Worm (Caenorhabditis elegans) whole organism, L4 larva: Measurements from ENCODE around the gene Y22D7AL.16.

ENCODE experiments used
- D1046.2 ChIP-seq: fragments of 200-800 bp; sonication (Bioruptor generic); IDR thresholded peaks from 2 replicates; pipeline ENCODE4 v1.3.6; 2022; ENCODE audit warnings: missing genetic modification characterization, missing compliant biosample characterization
- F10B5.3 ChIP-seq: sonication (generic microtip); optimal IDR thresholded peaks from 2 replicates; lab custom pipeline; 2016; ENCODE audit warnings: mild to moderate bottlenecking, missing genetic modification characterization, missing compliant biosample characterization
- F44E2.7 ChIP-seq: fragments of 200-800 bp; sonication (Bioruptor generic); IDR thresholded peaks from 2 replicates; pipeline ENCODE4 v2.1.2; 2022; ENCODE audit warnings: missing genetic modification characterization, missing compliant biosample characterization
- R02D3.7 ChIP-seq: fragments of 150-350 bp; sonication (generic microtip); optimal IDR thresholded peaks from 3 replicates; lab custom pipeline; 2014; ENCODE audit warnings: missing biosample characterization, missing genetic modification characterization
- T20F7.1 ChIP-seq: fragments of 200-800 bp; sonication (Bioruptor generic); optimal IDR thresholded peaks from 2 replicates; lab custom pipeline; 2018; ENCODE audit warnings: mild to moderate bottlenecking, missing genetic modification characterization, missing compliant biosample characterization
- T26A8.4 ChIP-seq: fragments of 200-800 bp; sonication (Bioruptor generic); IDR thresholded peaks from 2 replicates; pipeline ENCODE4 v1.3.6; 2022; ENCODE audit warnings: missing genetic modification characterization, missing compliant biosample characterization
- Y105C5A.15 ChIP-seq: fragments of 200-800 bp; sonication (Bioruptor generic); IDR thresholded peaks from 2 replicates; pipeline ENCODE4 v1.3.6; 2022; ENCODE audit warnings: missing genetic modification characterization, missing compliant biosample characterization
- Y48G9A.11 ChIP-seq: fragments of 200-800 bp; sonication (Bioruptor generic); IDR thresholded peaks from 2 replicates; pipeline ENCODE4 v1.3.6; 2022; ENCODE audit warnings: missing genetic modification reagents, missing genetic modification characterization, missing compliant biosample characterization
- ZK546.5 ChIP-seq, 2 experiments: sonication (generic microtip); optimal IDR thresholded peaks; 2 replicates each; lab custom pipeline; 2017; ENCODE audit warnings: missing biosample characterization in 2 of 2, missing genetic modification characterization in 2 of 2
- aha-1 ChIP-seq: fragments of 150-350 bp; peaks from one replicate; lab custom pipeline; 2014; ENCODE audit warnings: missing biosample characterization, missing genetic modification characterization
- aly-2 ChIP-seq: sonication (generic microtip); optimal IDR thresholded peaks from 2 replicates; lab custom pipeline; 2018; ENCODE audit warnings: missing biosample characterization, missing genetic modification characterization
- ama-1 ChIP-seq: fragments of 150-350 bp; optimal IDR thresholded peaks from 2 replicates; lab custom pipeline; 2014; ENCODE audit warnings: inconsistent platforms, mixed read lengths
- daf-12 ChIP-seq: fragments of 150-350 bp; optimal IDR thresholded peaks from 2 replicates; lab custom pipeline; 2014; ENCODE audit warnings: missing biosample characterization, missing genetic modification reagents, missing genetic modification characterization
- daf-16 ChIP-seq, 3 experiments: sonication (generic microtip); optimal IDR thresholded peaks; 2 replicates each; lab custom pipeline; 2016 to 2017; ENCODE audit warnings: missing genetic modification characterization in 3 of 3, missing genetic modification reagents in 3 of 3, mild to moderate bottlenecking in 2 of 3, missing compliant biosample characterization in 2 of 3, missing biosample characterization in 1 of 3, moderate library complexity in 1 of 3
- dmd-6 ChIP-seq: fragments of 200-800 bp; sonication (Bioruptor generic); IDR thresholded peaks from 2 replicates; pipeline ENCODE4 v1.3.6; 2022; ENCODE audit warnings: missing genetic modification reagents, missing genetic modification characterization, missing compliant biosample characterization
- dmd-8 ChIP-seq: fragments of 200-800 bp; sonication (Bioruptor generic); IDR thresholded peaks from 2 replicates; pipeline ENCODE4 v1.3.6; 2022; ENCODE audit warnings: missing genetic modification characterization, missing compliant biosample characterization
- duxl-1 ChIP-seq: sonication (generic microtip); optimal IDR thresholded peaks from 2 replicates; lab custom pipeline; 2016; ENCODE audit warnings: mild to moderate bottlenecking, missing genetic modification characterization, moderate library complexity, missing compliant biosample characterization; ENCODE audit not compliant: poor library complexity
- egl-27 ChIP-seq: sonication (generic microtip); optimal IDR thresholded peaks from 3 replicates; lab custom pipeline; 2017; ENCODE audit warnings: missing biosample characterization, missing genetic modification reagents, missing genetic modification characterization
- gei-8 ChIP-seq: fragments of 200-800 bp; sonication (Bioruptor generic); optimal IDR thresholded peaks from 2 replicates; lab custom pipeline; 2018; ENCODE audit warnings: mild to moderate bottlenecking, missing genetic modification characterization, missing compliant biosample characterization
- jun-1 ChIP-seq: fragments of 150-350 bp; optimal IDR thresholded peaks from 2 replicates; lab custom pipeline; 2014; ENCODE audit warnings: missing biosample characterization, missing genetic modification reagents, missing genetic modification characterization
- lin-13 ChIP-seq: fragments of 150-350 bp; optimal IDR thresholded peaks from 2 replicates; lab custom pipeline; 2014; ENCODE audit warnings: missing biosample characterization, missing genetic modification reagents, missing genetic modification characterization
- lin-39 ChIP-seq: fragments of 150-350 bp; optimal IDR thresholded peaks from 2 replicates; lab custom pipeline; 2014; ENCODE audit warnings: missing biosample characterization, missing genetic modification reagents, missing genetic modification characterization
- lsy-2 ChIP-seq, 2 experiments: fragments of 150-350 bp in 1 of 2; sonication (generic microtip) in 1 of 2; optimal IDR thresholded peaks; 2 replicates each; lab custom pipeline; 2014 to 2017; ENCODE audit warnings: missing biosample characterization in 2 of 2, missing genetic modification characterization in 2 of 2
- madf-5 ChIP-seq, 2 experiments: fragments of 200-800 bp; sonication (Bioruptor generic); IDR thresholded peaks; 2 replicates each; pipeline ENCODE4 v1.3.6; 2022; ENCODE audit warnings: missing compliant biosample characterization in 2 of 2, missing genetic modification characterization in 2 of 2
- mes-2 ChIP-seq: sonication (generic microtip); optimal IDR thresholded peaks from 2 replicates; lab custom pipeline; 2016; ENCODE audit warnings: missing genotype, mild to moderate bottlenecking, missing genetic modification characterization, missing compliant biosample characterization; ENCODE audit not compliant: poor library complexity, severe bottlenecking
- mxl-3 ChIP-seq: fragments of 200-800 bp; sonication (Bioruptor generic); optimal IDR thresholded peaks from 2 replicates; lab custom pipeline; 2018; ENCODE audit warnings: mild to moderate bottlenecking, missing genetic modification characterization, missing compliant biosample characterization
- nhr-10 ChIP-seq: fragments of 150-350 bp; optimal IDR thresholded peaks from 2 replicates; lab custom pipeline; 2014; ENCODE audit warnings: missing biosample characterization, missing genetic modification characterization
- nhr-237 ChIP-seq: sonication (generic microtip); optimal IDR thresholded peaks from 2 replicates; lab custom pipeline; 2017; ENCODE audit warnings: missing biosample characterization, missing genetic modification characterization
- nhr-25 ChIP-seq: sonication (generic microtip); optimal IDR thresholded peaks from 2 replicates; lab custom pipeline; 2017; ENCODE audit warnings: missing genetic modification characterization, mild to moderate bottlenecking, missing compliant biosample characterization, antibody characterized with exemption, moderate library complexity, borderline replicate concordance; ENCODE audit not compliant: insufficient read depth
- nhr-41 ChIP-seq: fragments of 200-800 bp; sonication (Bioruptor generic); IDR thresholded peaks from 2 replicates; pipeline ENCODE4 v1.3.6; 2022; ENCODE audit warnings: missing genetic modification reagents, missing genetic modification characterization, missing compliant biosample characterization
- nhr-42 ChIP-seq: fragments of 200-800 bp; sonication (Bioruptor generic); IDR thresholded peaks from 2 replicates; pipeline ENCODE4 v1.3.6; 2022; ENCODE audit warnings: missing genetic modification characterization, missing compliant biosample characterization
- nhr-76 ChIP-seq: fragments of 150-350 bp; optimal IDR thresholded peaks from 2 replicates; lab custom pipeline; 2014; ENCODE audit warnings: missing biosample characterization, missing genetic modification characterization
- php-3 ChIP-seq: fragments of 200-800 bp; sonication (Bioruptor generic); IDR thresholded peaks from 2 replicates; pipeline ENCODE4 v1.3.6; 2022; ENCODE audit warnings: missing genetic modification reagents, missing genetic modification characterization, missing compliant biosample characterization
- rbr-2 ChIP-seq: sonication (generic microtip); optimal IDR thresholded peaks from 2 replicates; lab custom pipeline; 2016; ENCODE audit warnings: missing genotype, missing genetic modification characterization, missing compliant biosample characterization
- saeg-2 ChIP-seq: fragments of 200-800 bp; sonication (Bioruptor generic); IDR thresholded peaks from 2 replicates; pipeline ENCODE4 v1.3.6; 2022; ENCODE audit warnings: missing genetic modification reagents, missing genetic modification characterization, missing compliant biosample characterization
- set-16 ChIP-seq: fragments of 200-800 bp; sonication (Bioruptor generic); IDR thresholded peaks from 2 replicates; pipeline ENCODE4 v1.3.6; 2022; ENCODE audit warnings: missing genetic modification reagents, missing genetic modification characterization, missing compliant biosample characterization
- skn-1 ChIP-seq: fragments of 150-350 bp; optimal IDR thresholded peaks from 2 replicates; lab custom pipeline; 2014; ENCODE audit warnings: missing biosample characterization, missing genetic modification characterization
- snpc-1.2 ChIP-seq: fragments of 200-800 bp; sonication (Bioruptor generic); IDR thresholded peaks from 2 replicates; pipeline ENCODE4 v1.3.6; 2022; ENCODE audit warnings: missing genetic modification reagents, missing genetic modification characterization, missing compliant biosample characterization
- spr-1 ChIP-seq: sonication (generic microtip); optimal IDR thresholded peaks from 2 replicates; lab custom pipeline; 2016; ENCODE audit warnings: mild to moderate bottlenecking, missing genetic modification characterization, missing compliant biosample characterization
- tag-97 ChIP-seq: fragments of 200-800 bp; sonication (Bioruptor generic); IDR thresholded peaks from 2 replicates; pipeline ENCODE4 v1.3.6; 2022; ENCODE audit warnings: missing genetic modification characterization, missing compliant biosample characterization
- unc-130 ChIP-seq: sonication (generic microtip); optimal IDR thresholded peaks from 2 replicates; lab custom pipeline; 2016; ENCODE audit warnings: missing genetic modification reagents, missing genetic modification characterization, missing compliant biosample characterization
- unc-39 ChIP-seq: sonication (generic microtip); optimal IDR thresholded peaks from 2 replicates; lab custom pipeline; 2017; ENCODE audit warnings: missing biosample characterization, missing genetic modification characterization
- vab-7 ChIP-seq: fragments of 200-800 bp; sonication (Bioruptor generic); IDR thresholded peaks from 2 replicates; pipeline ENCODE4 v1.3.6; 2022; ENCODE audit warnings: missing genetic modification reagents, missing genetic modification characterization, missing compliant biosample characterization
- zag-1 ChIP-seq: fragments of 150-350 bp; optimal IDR thresholded peaks from 2 replicates; lab custom pipeline; 2014; ENCODE audit warnings: missing biosample characterization, missing genetic modification characterization
- zfp-2 ChIP-seq: sonication (generic microtip); optimal IDR thresholded peaks from 2 replicates; lab custom pipeline; 2016; ENCODE audit warnings: mild to moderate bottlenecking, missing genetic modification characterization, missing compliant biosample characterization

Gene Y22D7AL.16

ce11 chrIII:1618915-1619314, 46.1 kb downstream of the Y22D7AL.16 start, which contains the start of gene Y22D7AL.10 (continued):
- peak; percentile 95 for TF ChIP-seq vab-7 (GFP tag; lab: Robert Waterston, UW)
- peak; percentile 97 for TF ChIP-seq unc-130 (GFP tag; lab: Kevin White, UChicago)
- no peak for TF ChIP-seq unc-39
- TF ChIP-seq mxl-3 (GFP tag; lab: Kevin White, UChicago) = peak; percentile 72
- TF ChIP-seq php-3 (GFP tag; lab: Robert Waterston, UW) = peak; percentile 98
- peak; percentile 11 for TF ChIP-seq skn-1 (tag; lab: Kevin White, UChicago)
- TF ChIP-seq gei-8 (GFP tag; lab: Kevin White, UChicago) = peak; percentile 81
- peak; percentile 92 to 97 for TF ChIP-seq lsy-2 (tag; optimal IDR thresholded peaks at IDR 0.05; lab: Kevin White, UChicago)
- peak; percentile 46 for TF ChIP-seq nhr-76 (tag; lab: Kevin White, UChicago)
- peak; percentile 93 for TF ChIP-seq nhr-10 (tag; lab: Kevin White, UChicago)

- peak; percentile 73 for TF ChIP-seq aha-1 (tag; lab: Kevin White, UChicago)
- TF ChIP-seq php-3 (GFP tag; lab: Robert Waterston, UW) = no peak
- no peak for TF ChIP-seq unc-130 (GFP tag; lab: Kevin White, UChicago)
- TF ChIP-seq rbr-2 = no peak
- TF ChIP-seq madf-5 (GFP tag; IDR thresholded peaks at IDR 0.05; lab: Robert Waterston, UW) = no peak
- 0 out of 2 replicates have a peak, but pooled peaks have one; percentile 15 for TF ChIP-seq T26A8.4 (GFP tag; lab: Robert Waterston, UW)
Observed at ce11 chrIII:1618312-1618711, 46.7 kb downstream of the Y22D7AL.16 start.

- peak; percentile 52 for TF ChIP-seq T26A8.4 (GFP tag; lab: Robert Waterston, UW)
- TF ChIP-seq nhr-237 = no peak
- TF ChIP-seq Y105C5A.15 (GFP tag; lab: Robert Waterston, UW) = peak; percentile 69; the same call in 1 of the 2 replicates
- no peak for TF ChIP-seq R02D3.7 (tag; lab: Kevin White, UChicago)
- TF ChIP-seq T20F7.1 (GFP tag; lab: Kevin White, UChicago) = no peak
- no peak for TF ChIP-seq set-16 (GFP tag; lab: Robert Waterston, UW)
- peak; percentile 76 for TF ChIP-seq duxl-1 (tag; lab: Kevin White, UChicago)
- TF ChIP-seq egl-27 (tag; lab: Kevin White, UChicago) = no peak
- TF ChIP-seq spr-1 = peak; percentile 0
- no peak for TF ChIP-seq ZK546.5 (tag; optimal IDR thresholded peaks at IDR 0.05; lab: Kevin White, UChicago)
- TF ChIP-seq F10B5.3 (tag; lab: Kevin White, UChicago) = peak; percentile 24
- no peak for TF ChIP-seq zag-1 (tag; lab: Kevin White, UChicago)
- no peak for TF ChIP-seq aly-2 (tag; lab: Kevin White, UChicago)
- TF ChIP-seq nhr-25 (tag; lab: Kevin White, UChicago) = no peak
- TF ChIP-seq D1046.2 (GFP tag; lab: Robert Waterston, UW) = no peak
- peak; percentile 91 for TF ChIP-seq ama-1
- TF ChIP-seq jun-1 (tag; lab: Kevin White, UChicago) = no peak
- no peak for TF ChIP-seq tag-97 (GFP tag; lab: Robert Waterston, UW)
- TF ChIP-seq F44E2.7 (GFP tag; lab: Robert Waterston, UW) = no peak
- peak; percentile 68 for TF ChIP-seq lin-13
- TF ChIP-seq nhr-42 (GFP tag; lab: Robert Waterston, UW) = peak; percentile 65; the same call in 1 of the 2 replicates
- TF ChIP-seq daf-16 (GFP tag; optimal IDR thresholded peaks at IDR 0.05; lab: Kevin White, UChicago) = peak; percentile 2 to 49
- TF ChIP-seq daf-16 (tag; optimal IDR thresholded peaks at IDR 0.05; lab: Kevin White, UChicago) = peak; percentile 14
- TF ChIP-seq dmd-6 (GFP tag; lab: Robert Waterston, UW) = peak; percentile 21; the same call in 1 of the 2 replicates
- no peak for TF ChIP-seq lin-39
- TF ChIP-seq snpc-1.2 (GFP tag; lab: Robert Waterston, UW) = no peak
- no peak for TF ChIP-seq dmd-8 (GFP tag; lab: Robert Waterston, UW)
- TF ChIP-seq zfp-2 (tag; lab: Kevin White, UChicago) = no peak
- no peak for TF ChIP-seq madf-5 (GFP tag; IDR thresholded peaks at IDR 0.05; lab: Robert Waterston, UW)
- TF ChIP-seq mes-2 (tag; lab: Kevin White, UChicago) = peak; percentile 54
- 0 out of 2 replicates have a peak, but pooled peaks have one; percentile 35 for TF ChIP-seq nhr-41 (GFP tag; lab: Robert Waterston, UW)
- TF ChIP-seq lsy-2 (tag; optimal IDR thresholded peaks at IDR 0.05; lab: Kevin White, UChicago) = peak in 1 of 2 experiments; percentile 77
- TF ChIP-seq Y48G9A.11 (GFP tag; lab: Robert Waterston, UW) = 0 out of 2 replicates have a peak, but pooled peaks have one; percentile 71
- no peak for TF ChIP-seq daf-12 (tag; lab: Kevin White, UChicago)
- TF ChIP-seq saeg-2 (GFP tag; lab: Robert Waterston, UW) = no peak
Observed at ce11 chrIII:1616245-1617026, 48.6 kb downstream of the Y22D7AL.16 start.
